Worm (Caenorhabditis elegans) whole organism, L4 larva: Measurements from ENCODE around the gene oac-51.

ENCODE experiments used
- hmg-1.1 ChIP-seq: fragments of 200-800 bp; sonication (Bioruptor generic); IDR thresholded peaks from 2 replicates; pipeline ENCODE4 v1.3.6; 2022; ENCODE audit warnings: missing genetic modification reagents, missing genetic modification characterization, missing compliant biosample characterization
- lsy-2 ChIP-seq, 2 experiments: fragments of 150-350 bp in 1 of 2; sonication (generic microtip) in 1 of 2; optimal IDR thresholded peaks; 2 replicates each; lab custom pipeline; 2014 to 2017; ENCODE audit warnings: missing biosample characterization in 2 of 2, missing genetic modification characterization in 2 of 2
- nhr-42 ChIP-seq: fragments of 200-800 bp; sonication (Bioruptor generic); IDR thresholded peaks from 2 replicates; pipeline ENCODE4 v1.3.6; 2022; ENCODE audit warnings: missing genetic modification characterization, missing compliant biosample characterization
- nhr-76 ChIP-seq: fragments of 150-350 bp; optimal IDR thresholded peaks from 2 replicates; lab custom pipeline; 2014; ENCODE audit warnings: missing biosample characterization, missing genetic modification characterization
- nhr-77 ChIP-seq: fragments of 150-350 bp; optimal IDR thresholded peaks from 2 replicates; lab custom pipeline; 2014; ENCODE audit warnings: missing biosample characterization, missing genetic modification characterization
- sdz-12 ChIP-seq: fragments of 200-800 bp; sonication (Bioruptor generic); optimal IDR thresholded peaks from 2 replicates; lab custom pipeline; 2018; ENCODE audit warnings: mild to moderate bottlenecking, missing genetic modification characterization, missing compliant biosample characterization
- ztf-11 ChIP-seq: fragments of 150-350 bp; optimal IDR thresholded peaks from 2 replicates; lab custom pipeline; 2014; ENCODE audit warnings: missing biosample characterization, missing genetic modification characterization

ce11 chrIV:4318056-4318455 lies 18.5 kb upstream of the oac-51 start:
- TF ChIP-seq nhr-76 (tag; lab: Kevin White, UChicago): no peak
- no peak for TF ChIP-seq nhr-42 (GFP tag; lab: Robert Waterston, UW)
- TF ChIP-seq nhr-77 (tag; lab: Kevin White, UChicago): no peak
- no peak for TF ChIP-seq hmg-1.1
- no peak for TF ChIP-seq lsy-2 (tag; optimal IDR thresholded peaks at IDR 0.05; lab: Kevin White, UChicago)
- TF ChIP-seq sdz-12 (GFP tag; lab: Kevin White, UChicago): no peak
- no peak for TF ChIP-seq ztf-11 (tag; lab: Kevin White, UChicago)
